Worm (Caenorhabditis elegans) whole organism, L2 larva: ENCODE measurements around the gene lipl-3.
A peak's percentile ranks its signal among the peaks of the same experiment; 100 is the strongest.

Experiments used
- C34F6.9 ChIP-seq: fragments of 150-350 bp; optimal IDR thresholded peaks from 2 replicates; lab custom pipeline; 2014; ENCODE audit warnings: missing biosample characterization, missing genetic modification characterization
- R02D3.7 ChIP-seq: fragments of 150-350 bp; optimal IDR thresholded peaks from 2 replicates; lab custom pipeline; 2014; ENCODE audit warnings: missing biosample characterization, missing genetic modification characterization
- aly-2 ChIP-seq: fragments of 150-350 bp; optimal IDR thresholded peaks from 2 replicates; lab custom pipeline; 2014; ENCODE audit warnings: missing biosample characterization, missing genetic modification characterization
- ama-1 ChIP-seq: fragments of 150-350 bp; optimal IDR thresholded peaks from 2 replicates; lab custom pipeline; 2018; ENCODE audit warnings: inconsistent platforms
- blmp-1 ChIP-seq: sonication (generic microtip); optimal IDR thresholded peaks from 2 replicates; lab custom pipeline; 2017; ENCODE audit warnings: missing genetic modification characterization, mild to moderate bottlenecking, missing compliant biosample characterization, antibody characterized with exemption, moderate library complexity; ENCODE audit not compliant: insufficient read depth
- ceh-16 ChIP-seq: fragments of 150-350 bp; optimal IDR thresholded peaks from 2 replicates; lab custom pipeline; 2014; ENCODE audit warnings: missing biosample characterization, missing genetic modification characterization
- ceh-82 ChIP-seq: fragments of 150-350 bp; optimal IDR thresholded peaks from 2 replicates; lab custom pipeline; 2014; ENCODE audit warnings: missing biosample characterization, missing genetic modification characterization
- crh-2 ChIP-seq: sonication (generic microtip); optimal IDR thresholded peaks from 2 replicates; lab custom pipeline; 2017; ENCODE audit warnings: missing biosample characterization, missing genetic modification characterization
- egl-27 ChIP-seq: sonication (generic microtip); optimal IDR thresholded peaks from 3 replicates; lab custom pipeline; 2017; ENCODE audit warnings: missing biosample characterization, missing genetic modification reagents, missing genetic modification characterization
- fos-1 ChIP-seq: fragments of 150-350 bp; optimal IDR thresholded peaks from 2 replicates; lab custom pipeline; 2014; ENCODE audit warnings: missing biosample characterization, missing genetic modification characterization
- gmeb-1 ChIP-seq: fragments of 150-350 bp; optimal IDR thresholded peaks from 2 replicates; lab custom pipeline; 2014; ENCODE audit warnings: missing biosample characterization, missing genetic modification characterization
- lin-13 ChIP-seq: fragments of 150-350 bp; optimal IDR thresholded peaks from 2 replicates; lab custom pipeline; 2014; ENCODE audit warnings: missing biosample characterization, missing genetic modification reagents, missing genetic modification characterization
- lin-39 ChIP-seq: fragments of 150-350 bp; optimal IDR thresholded peaks from 2 replicates; lab custom pipeline; 2014; ENCODE audit warnings: missing biosample characterization, missing genetic modification reagents, missing genetic modification characterization
- lsy-2 ChIP-seq, 2 experiments: fragments of 150-350 bp in 1 of 2; sonication (generic microtip) in 1 of 2; optimal IDR thresholded peaks; 2 replicates each; lab custom pipeline; 2014 to 2017; ENCODE audit warnings: missing biosample characterization in 2 of 2, missing genetic modification characterization in 2 of 2
- mab-5 ChIP-seq: fragments of 150-350 bp; optimal IDR thresholded peaks from 2 replicates; lab custom pipeline; 2014; ENCODE audit warnings: missing biosample characterization, missing genetic modification characterization
- mbf-1 ChIP-seq: sonication (generic microtip); optimal IDR thresholded peaks from 2 replicates; lab custom pipeline; 2017; ENCODE audit warnings: missing biosample characterization, missing genetic modification characterization
- mdl-1 ChIP-seq, 2 experiments: fragments of 150-350 bp in 1 of 2; sonication (generic microtip) in 1 of 2; optimal IDR thresholded peaks; 2 replicates each; lab custom pipeline; 2017; ENCODE audit warnings: missing biosample characterization in 2 of 2, missing genetic modification characterization in 2 of 2
- nhr-10 ChIP-seq: sonication (generic microtip); optimal IDR thresholded peaks from 2 replicates; lab custom pipeline; 2017; ENCODE audit warnings: missing biosample characterization, missing genetic modification characterization
- nhr-11 ChIP-seq: fragments of 150-350 bp; optimal IDR thresholded peaks from 2 replicates; lab custom pipeline; 2014; ENCODE audit warnings: missing biosample characterization, missing genetic modification characterization
- nhr-12 ChIP-seq: fragments of 150-350 bp; optimal IDR thresholded peaks from 2 replicates; lab custom pipeline; 2014; ENCODE audit warnings: missing biosample characterization, missing genetic modification characterization
- nhr-129 ChIP-seq: fragments of 150-350 bp; optimal IDR thresholded peaks from 2 replicates; lab custom pipeline; 2014; ENCODE audit warnings: missing biosample characterization, missing genetic modification characterization
- nhr-23 ChIP-seq: fragments of 150-350 bp; optimal IDR thresholded peaks from 2 replicates; lab custom pipeline; 2014; ENCODE audit warnings: missing biosample characterization, missing genetic modification reagents, missing genetic modification characterization
- nhr-25 ChIP-seq: fragments of 150-350 bp; sonication (generic microtip); optimal IDR thresholded peaks from 3 replicates; lab custom pipeline; 2014; ENCODE audit warnings: missing biosample characterization, missing genetic modification characterization
- nhr-6 ChIP-seq: fragments of 150-350 bp; optimal IDR thresholded peaks from 2 replicates; lab custom pipeline; 2014; ENCODE audit warnings: missing biosample characterization, missing genetic modification characterization
- sem-4 ChIP-seq: fragments of 150-350 bp; optimal IDR thresholded peaks from 2 replicates; lab custom pipeline; 2014; ENCODE audit warnings: missing biosample characterization, missing genetic modification reagents, missing genetic modification characterization
- sma-9 ChIP-seq, 2 experiments: fragments of 150-350 bp in 1 of 2; sonication (generic microtip) in 1 of 2; optimal IDR thresholded peaks; 2 replicates each; lab custom pipeline; 2014 to 2016; ENCODE audit warnings: missing genetic modification characterization in 2 of 2, mild to moderate bottlenecking in 1 of 2, missing biosample characterization in 1 of 2, missing compliant biosample characterization in 1 of 2, missing genetic modification reagents in 1 of 2, moderate library complexity in 1 of 2
- snpc-4 ChIP-seq: fragments of 150-350 bp; optimal IDR thresholded peaks from 2 replicates; lab custom pipeline; 2014; ENCODE audit warnings: missing biosample characterization, missing genetic modification characterization
- unc-39 ChIP-seq: fragments of 150-350 bp; optimal IDR thresholded peaks from 2 replicates; lab custom pipeline; 2014; ENCODE audit warnings: missing biosample characterization, missing genetic modification characterization
- unc-55 ChIP-seq: fragments of 150-350 bp; sonication (generic microtip); optimal IDR thresholded peaks from 3 replicates; lab custom pipeline; 2014; ENCODE audit warnings: missing biosample characterization, missing genetic modification reagents, missing genetic modification characterization
- zag-1 ChIP-seq: fragments of 150-350 bp; optimal IDR thresholded peaks from 2 replicates; lab custom pipeline; 2014; ENCODE audit warnings: missing biosample characterization, missing genetic modification characterization
- ztf-1 ChIP-seq: fragments of 200-800 bp; sonication (Bioruptor generic); conservative IDR thresholded peaks from 2 replicates; pipeline ENCODE4 v1.3.6; 2022; ENCODE audit warnings: missing genetic modification characterization, missing compliant biosample characterization
- ztf-11 ChIP-seq: sonication (generic microtip); optimal IDR thresholded peaks from 2 replicates; lab custom pipeline; 2017; ENCODE audit warnings: missing biosample characterization, missing genetic modification characterization
- ztf-4 ChIP-seq: fragments of 150-350 bp; optimal IDR thresholded peaks from 2 replicates; lab custom pipeline; 2014; ENCODE audit warnings: missing biosample characterization, missing genetic modification characterization

Gene lipl-3

ce11 chrV:502803-503273, 21.2 kb downstream of the lipl-3 start, which contains the start of gene T01G6.10:
Gene T01G6.10 (minus strand): TSS chrV:503223.
- TF ChIP-seq nhr-23 (tag; lab: Kevin White, UChicago) = no peak
- TF ChIP-seq unc-39 (tag; lab: Kevin White, UChicago) = no peak
- TF ChIP-seq nhr-129 (tag; lab: Kevin White, UChicago) = no peak
- no peak for TF ChIP-seq ztf-1 (GFP tag; lab: Robert Waterston, UW)
- no peak for TF ChIP-seq mab-5 (tag; lab: Kevin White, UChicago)
- no peak for TF ChIP-seq lin-13 (GFP tag; lab: Kevin White, UChicago)
- no peak for TF ChIP-seq blmp-1
- no peak for TF ChIP-seq ztf-11
- no peak for TF ChIP-seq unc-55 (GFP tag; lab: Kevin White, UChicago)
- TF ChIP-seq ceh-16 = no peak
- TF ChIP-seq lsy-2 (tag; optimal IDR thresholded peaks at IDR 0.05; lab: Kevin White, UChicago) = no peak
- no peak for TF ChIP-seq nhr-10 (tag; lab: Kevin White, UChicago)
- TF ChIP-seq ceh-82 (tag; lab: Kevin White, UChicago) = no peak

DNA sequence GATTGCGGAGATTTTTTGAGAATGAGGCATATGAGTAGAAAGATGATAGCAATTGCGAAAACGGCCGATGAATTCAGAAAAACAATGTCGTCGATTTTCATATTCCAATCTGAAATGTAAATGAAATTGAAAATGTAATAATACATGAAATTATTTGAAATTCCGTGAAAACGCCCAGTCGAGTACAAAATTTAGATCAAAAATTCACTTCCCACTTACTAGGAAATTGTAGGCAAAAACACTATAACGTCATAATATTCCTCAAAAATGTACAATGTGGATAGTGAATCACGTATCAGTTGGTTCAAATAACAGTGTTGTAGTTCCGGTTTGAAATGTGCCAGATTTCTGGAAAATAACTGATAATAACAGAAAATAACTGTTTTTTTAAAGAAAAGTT, 22.8 kb downstream of the lipl-3 start, which contains the start of gene str-256:
TSS of gene str-256 (minus strand) at position 101 of the 400 bp plus-strand sequence.
- no peak for TF ChIP-seq ceh-16
- TF ChIP-seq lin-39 (tag; lab: Kevin White, UChicago) = no peak
- TF ChIP-seq unc-55 (GFP tag; lab: Kevin White, UChicago) = no peak
- TF ChIP-seq nhr-6 (tag; lab: Kevin White, UChicago) = no peak
- TF ChIP-seq C34F6.9 (tag; lab: Kevin White, UChicago) = no peak
- TF ChIP-seq ceh-82 (tag; lab: Kevin White, UChicago) = no peak
- TF ChIP-seq aly-2 (tag; lab: Kevin White, UChicago) = no peak

- TF ChIP-seq nhr-129 (tag; lab: Kevin White, UChicago) (no peak), ceh-82 (tag; lab: Kevin White, UChicago) (no peak), snpc-4 (tag; lab: Kevin White, UChicago) (no peak), sem-4 (tag; lab: Kevin White, UChicago) (no peak), egl-27 (no peak), ceh-16 (no peak)
Observed at ce11 chrV:500535-500934, 23.5 kb downstream of the lipl-3 start.

DNA sequence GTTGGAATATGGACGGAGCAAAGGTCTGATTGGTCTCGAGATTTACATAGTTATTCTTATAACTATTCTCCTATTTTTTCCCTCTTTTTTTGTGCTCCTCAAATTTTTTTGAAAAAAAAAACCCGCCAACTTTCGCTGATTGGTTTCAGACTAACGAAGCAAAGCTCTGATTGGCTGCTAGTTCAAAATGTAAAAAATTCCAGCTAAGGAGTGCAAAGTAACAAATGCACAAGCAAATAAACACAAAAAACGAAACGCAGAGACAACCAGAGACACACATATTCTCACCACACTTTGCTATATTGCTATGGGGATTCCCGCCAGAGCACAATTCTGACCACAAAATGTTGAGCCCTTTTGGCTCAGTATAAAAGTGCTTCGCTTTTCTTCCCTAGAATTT, 26.6 kb downstream of the lipl-3 start, which contains the start of gene T01G6.1:
TSS of gene T01G6.1 (plus strand) at position 301 of the 400 bp plus-strand sequence.
- TF ChIP-seq nhr-11 (tag; lab: Kevin White, UChicago) = no peak
- no peak for TF ChIP-seq aly-2 (tag; lab: Kevin White, UChicago)
- no peak for TF ChIP-seq mbf-1 (tag; lab: Kevin White, UChicago)
- TF ChIP-seq ztf-4 (tag; lab: Kevin White, UChicago) = no peak
- no peak for TF ChIP-seq R02D3.7 (tag; lab: Kevin White, UChicago)
- TF ChIP-seq snpc-4 (tag; lab: Kevin White, UChicago) = no peak
- TF ChIP-seq ztf-11 = no peak
- no peak for TF ChIP-seq nhr-12 (tag; lab: Kevin White, UChicago)
- TF ChIP-seq, all 48 proteins: peak for 0

- TF ChIP-seq egl-27 = no peak
- TF ChIP-seq nhr-129 (tag; lab: Kevin White, UChicago) = peak; percentile 48
- peak; percentile 27 for TF ChIP-seq crh-2 (tag; lab: Kevin White, UChicago)
- TF ChIP-seq nhr-25 = no peak
- peak; percentile 72 for TF ChIP-seq fos-1
- TF ChIP-seq sma-9 (GFP tag; optimal IDR thresholded peaks at IDR 0.05; lab: Kevin White, UChicago) = peak; percentile 73
- TF ChIP-seq sma-9 (tag; optimal IDR thresholded peaks at IDR 0.05; lab: Kevin White, UChicago) = no peak
- peak; percentile 20 for TF ChIP-seq gmeb-1 (tag; lab: Kevin White, UChicago)
Observed at ce11 chrV:494284-494683, 29.7 kb downstream of the lipl-3 start, which contains the start of gene nhr-131. Gene nhr-131 (plus strand): TSS chrV:494370.

DNA sequence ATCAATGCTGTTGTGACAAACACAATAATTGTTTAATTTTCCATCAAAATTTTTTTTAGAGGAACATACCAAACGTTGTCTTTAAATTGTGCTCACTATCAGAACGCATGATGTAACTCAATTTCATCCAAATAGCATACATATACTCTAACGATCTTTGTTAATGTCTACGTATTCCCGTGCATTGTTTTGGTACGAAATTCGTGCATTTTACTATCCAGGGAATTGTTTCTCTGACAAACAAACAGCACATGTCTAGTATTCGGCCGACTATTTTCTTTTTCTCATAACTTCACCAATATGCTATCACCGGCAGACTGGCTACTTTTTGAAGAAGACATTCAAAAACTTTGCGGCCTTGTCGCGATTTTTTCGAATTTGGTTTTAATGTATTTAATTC, 32.6 kb downstream of the lipl-3 start, which contains the start of gene str-196:
TSS of gene str-196 (plus strand) at position 301 of the 400 bp plus-strand sequence.
- TF ChIP-seq R02D3.7 (tag; lab: Kevin White, UChicago) (no peak), mdl-1 (tag; optimal IDR thresholded peaks at IDR 0.05; lab: Kevin White, UChicago) (no peak), zag-1 (tag; lab: Kevin White, UChicago) (no peak), ama-1 (no peak), lin-39 (tag; lab: Kevin White, UChicago) (no peak), crh-2 (tag; lab: Kevin White, UChicago) (no peak)
- TF ChIP-seq, all 48 proteins: peak for 0
